Fruit fly (Drosophila melanogaster) whole organism: ENCODE data around the gene CG14687.

Experiments used
- CG8478 ChIP-seq: fragments of >200 bp; optimal IDR thresholded peaks from 2 replicates; lab custom pipeline; 2018; ENCODE audit warnings: inconsistent platforms
- Dll ChIP-seq: fragments of >200 bp; optimal IDR thresholded peaks from 2 replicates; lab custom pipeline; 2017
- EcR ChIP-seq, 2 experiments: fragments of >200 bp; optimal IDR thresholded peaks; 2 replicates each; lab custom pipeline; 2017; ENCODE audit warnings: missing biosample characterization in 2 of 2, missing genetic modification characterization in 2 of 2, missing genetic modification reagents in 2 of 2
- pan ChIP-seq: fragments of >200 bp; optimal IDR thresholded peaks from 2 replicates; lab custom pipeline; 2017
- psq ChIP-seq: fragments of >200 bp; optimal IDR thresholded peaks from 2 replicates; lab custom pipeline; 2017
- usp ChIP-seq: fragments of >200 bp; optimal IDR thresholded peaks from 2 replicates; lab custom pipeline; 2017; ENCODE audit warnings: missing biosample characterization, missing genetic modification characterization, mixed read lengths

CG14687 gene

dm6 chr3R:10777274-10777673, 15.4 kb upstream of the CG14687 start, which contains the start of the genes CG45076, CG45078 and fau:
CG45076 (minus strand) TSS chr3R:10777374.
CG45078 (minus strand) TSS chr3R:10777374.
fau (minus strand) TSS chr3R:10777374.
- TF ChIP-seq EcR (GFP tag; optimal IDR thresholded peaks at IDR 0.05; lab: Kevin White, UChicago), result no peak
- TF ChIP-seq pan, result no peak
- no peak for TF ChIP-seq Dll
- no peak for TF ChIP-seq psq
- TF ChIP-seq usp (GFP tag; lab: Kevin White, UChicago), result no peak
- TF ChIP-seq CG8478, result no peak

DNA sequence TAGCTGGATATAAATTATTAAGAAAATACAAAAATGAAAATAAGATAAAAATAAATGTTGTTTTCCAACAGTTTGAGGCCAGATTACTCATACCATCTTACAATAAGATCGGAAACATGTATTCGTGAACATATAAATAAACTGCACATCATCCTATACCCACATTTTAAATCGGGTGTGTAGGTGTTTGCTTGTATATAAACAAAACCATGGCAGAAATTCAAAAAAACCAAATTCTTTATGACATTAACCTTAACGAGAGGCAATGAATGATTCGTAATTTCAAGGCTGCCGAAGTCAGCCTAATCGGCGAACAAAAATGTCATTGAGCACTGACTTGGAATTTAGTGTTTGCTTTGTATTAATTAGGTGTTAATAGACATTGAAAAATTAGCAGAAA, 14.6 kb upstream of the CG14687 start:
- TF ChIP-seq EcR (GFP tag; optimal IDR thresholded peaks at IDR 0.05; lab: Kevin White, UChicago), result no peak
- no peak for TF ChIP-seq pan
- no peak for TF ChIP-seq psq
- no peak for TF ChIP-seq CG8478
- no peak for TF ChIP-seq usp (GFP tag; lab: Kevin White, UChicago)
- no peak for TF ChIP-seq Dll

DNA sequence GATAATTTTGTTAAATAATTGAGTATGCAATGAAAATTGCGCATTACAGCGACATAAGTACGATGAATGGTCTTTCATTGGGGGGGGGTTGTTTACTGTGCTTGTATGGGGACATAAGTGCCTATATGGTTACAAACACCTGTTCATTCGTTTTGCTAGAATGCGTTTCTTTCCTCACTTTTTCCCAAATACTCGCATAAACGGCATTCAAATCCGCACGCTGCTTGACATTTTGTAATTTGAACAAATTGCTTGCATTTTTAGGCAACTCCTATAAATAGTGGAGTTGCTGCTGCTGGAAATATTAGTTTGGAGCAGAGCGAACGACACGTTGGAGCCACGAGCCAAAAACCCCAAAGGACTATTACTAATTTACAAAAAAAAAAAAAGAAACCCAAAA, 13.4 kb upstream of the CG14687 start, which contains the start of gene Desi:
Gene Desi, plus strand, starts transcription at position 301 of the 400 bp plus-strand sequence.
- TF ChIP-seq EcR (GFP tag; optimal IDR thresholded peaks at IDR 0.05; lab: Kevin White, UChicago) (no peak), CG8478 (no peak), usp (GFP tag; lab: Kevin White, UChicago) (no peak), pan (no peak), psq (no peak), Dll (no peak)

dm6 chr3R:10780161-10780560, 12.5 kb upstream of the CG14687 start:
- TF ChIP-seq EcR (GFP tag; optimal IDR thresholded peaks at IDR 0.05; lab: Kevin White, UChicago), result no peak
- no peak for TF ChIP-seq Dll
- no peak for TF ChIP-seq psq
- no peak for TF ChIP-seq pan
- no peak for TF ChIP-seq CG8478
- TF ChIP-seq usp (GFP tag; lab: Kevin White, UChicago), result no peak

DNA sequence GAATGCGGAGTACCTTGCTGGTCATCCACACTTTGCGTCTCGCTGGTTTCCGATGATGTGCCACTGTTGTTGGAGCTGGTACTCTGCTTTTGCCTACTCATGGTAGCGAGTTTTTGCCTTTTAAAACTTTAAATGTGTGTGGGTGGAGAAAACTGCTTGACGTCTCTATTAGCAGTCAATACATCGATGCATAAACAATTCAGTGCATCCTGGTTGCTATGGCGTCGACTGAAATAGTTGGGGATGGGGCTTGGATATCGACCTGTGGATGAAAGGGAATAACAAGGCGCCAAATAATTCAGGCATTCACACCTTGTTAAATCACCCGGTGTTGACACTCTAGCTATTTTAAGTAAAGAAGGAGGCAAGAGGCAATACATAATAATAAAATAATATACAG, 10.5 kb upstream of the CG14687 start, which contains the start of gene CG42633:
Gene CG42633, minus strand, starts transcription at position 101 of the 400 bp plus-strand sequence.
- TF ChIP-seq usp (GFP tag; lab: Kevin White, UChicago), result no peak
- no peak for TF ChIP-seq psq
- TF ChIP-seq EcR (GFP tag; optimal IDR thresholded peaks at IDR 0.05; lab: Kevin White, UChicago), result no peak
- TF ChIP-seq Dll, result no peak
- no peak for TF ChIP-seq CG8478
- TF ChIP-seq pan, result no peak

DNA sequence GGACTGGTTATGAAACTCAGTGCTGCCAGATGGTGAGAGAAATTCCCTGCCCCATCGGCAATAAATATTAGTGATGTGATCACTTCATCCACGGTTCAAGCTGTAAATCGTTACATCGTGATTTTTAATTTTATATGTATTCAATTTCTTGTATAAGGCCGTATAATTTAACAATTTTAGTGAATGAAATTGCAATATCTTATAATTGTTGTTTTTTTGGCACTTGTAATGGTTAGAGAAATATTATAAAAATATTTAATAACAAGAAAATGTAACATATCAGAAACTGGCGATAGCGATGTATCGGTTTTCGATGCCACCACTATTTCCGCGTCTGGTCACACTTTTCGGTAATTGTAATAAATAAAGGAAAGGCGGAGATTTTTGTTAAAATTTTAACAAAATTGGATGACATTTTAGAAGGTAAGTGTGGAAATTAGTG, 8.6 kb upstream of the CG14687 start, which contains the start of the genes mRpL37 and Rbp1:
Gene mRpL37, minus strand, starts transcription at position 35 of the 442 bp plus-strand sequence.
Gene Rbp1, plus strand, starts transcription at position 326 of the 442 bp plus-strand sequence.
- TF ChIP-seq pan (no peak), usp (GFP tag; lab: Kevin White, UChicago) (no peak), Dll (no peak), psq (no peak), EcR (GFP tag; optimal IDR thresholded peaks at IDR 0.05; lab: Kevin White, UChicago) (no peak), CG8478 (no peak)

DNA sequence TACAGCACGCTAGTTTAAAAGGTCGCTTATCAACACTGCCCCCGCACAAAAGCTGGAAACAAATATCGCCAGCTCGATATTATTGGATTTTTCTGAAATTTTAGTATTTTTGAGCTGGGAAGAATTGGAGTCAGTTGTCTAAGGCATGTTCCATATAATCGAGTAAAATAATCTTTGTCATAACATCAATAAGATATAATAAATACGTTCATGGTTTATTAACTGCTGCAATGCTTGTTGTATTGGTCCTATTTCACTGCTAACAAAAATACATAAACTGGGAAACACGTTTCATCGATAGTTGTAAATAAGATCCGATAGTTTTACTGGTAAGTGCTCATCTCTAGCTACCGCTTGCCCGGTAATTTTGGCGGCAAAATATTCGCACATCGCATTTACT, 4.5 kb upstream of the CG14687 start, which contains the start of the genes Art1 and Mcm5:
Gene Art1, minus strand, starts transcription at position 41 of the 400 bp plus-strand sequence.
Gene Mcm5, plus strand, starts transcription at position 339 of the 400 bp plus-strand sequence.
- TF ChIP-seq usp (GFP tag; lab: Kevin White, UChicago), result no peak
- TF ChIP-seq pan, result no peak
- TF ChIP-seq Dll, result no peak
- TF ChIP-seq EcR (GFP tag; optimal IDR thresholded peaks at IDR 0.05; lab: Kevin White, UChicago), result no peak
- TF ChIP-seq CG8478, result no peak
- TF ChIP-seq psq, result no peak

- TF ChIP-seq pan (no peak), psq (no peak), usp (GFP tag; lab: Kevin White, UChicago) (no peak), EcR (GFP tag; optimal IDR thresholded peaks at IDR 0.05; lab: Kevin White, UChicago) (no peak), Dll (no peak), CG8478 (no peak)
These were observed 11.2 kb downstream of the CG14687 start, which contains the start of gene CG14692 for dm6 chr3R:10803855-10804254. CG14692 (minus strand) TSS chr3R:10803955.

dm6 chr3R:10815032-10815431, 22.3 kb downstream of the CG14687 start, which contains the start of the genes CG14693 and TTLL15:
CG14693 (minus strand) TSS chr3R:10815047.
TTLL15 (plus strand) TSS chr3R:10815288.
- no peak for TF ChIP-seq pan
- TF ChIP-seq usp (GFP tag; lab: Kevin White, UChicago), result no peak
- TF ChIP-seq Dll, result no peak
- no peak for TF ChIP-seq psq
- no peak for TF ChIP-seq CG8478
- no peak for TF ChIP-seq EcR (GFP tag; optimal IDR thresholded peaks at IDR 0.05; lab: Kevin White, UChicago)

- TF ChIP-seq psq (no peak), Dll (peak; percentile 84), pan (no peak), EcR (GFP tag; optimal IDR thresholded peaks at IDR 0.05; lab: Kevin White, UChicago) (no peak)
These were observed 34.3 kb downstream of the CG14687 start, which contains the start of gene Cad86C for dm6 chr3R:10826796-10827524. Cad86C (plus strand) TSS chr3R:10827079.

- no peak for TF ChIP-seq psq
- TF ChIP-seq Dll, result no peak
These were observed 36.0 kb downstream of the CG14687 start for dm6 chr3R:10828688-10829087.

- TF ChIP-seq EcR (GFP tag; optimal IDR thresholded peaks at IDR 0.05; lab: Kevin White, UChicago) (no peak), CG8478 (no peak), Dll (no peak), pan (no peak), usp (GFP tag; lab: Kevin White, UChicago) (no peak), psq (no peak)
These were observed 37.0 kb downstream of the CG14687 start for dm6 chr3R:10829746-10830145.

DNA sequence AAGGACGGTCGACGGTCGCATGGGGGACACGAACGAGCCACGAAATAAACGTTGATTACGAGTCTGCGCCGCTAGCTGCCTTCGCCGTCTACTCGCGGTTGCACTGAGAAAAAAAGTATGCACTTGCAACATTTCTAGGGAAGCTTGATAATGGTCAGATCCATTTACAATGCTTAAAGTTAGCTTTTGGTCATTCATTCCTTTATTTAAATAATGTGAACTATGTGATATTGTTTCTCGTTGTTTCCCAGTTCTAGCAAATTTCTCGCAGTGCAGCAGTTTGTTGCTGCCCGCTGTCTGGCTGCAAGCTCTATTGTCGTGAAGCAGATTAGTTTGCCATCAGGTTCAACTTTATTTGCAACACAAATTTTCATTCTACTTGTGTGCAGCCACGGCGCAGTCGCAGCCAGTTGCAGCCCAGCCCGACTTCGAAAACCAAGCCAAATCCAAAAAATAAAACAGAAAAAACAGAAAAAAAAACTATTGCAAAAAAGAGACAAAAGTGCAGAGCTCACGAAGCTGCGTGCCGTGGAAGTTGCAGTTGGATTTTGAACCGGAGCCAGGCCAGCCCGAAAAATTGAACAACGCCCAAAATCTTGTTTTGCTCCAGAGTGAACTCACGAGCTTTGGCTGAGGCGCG, 39.9 kb downstream of the CG14687 start:
- TF ChIP-seq pan (no peak), EcR (GFP tag; optimal IDR thresholded peaks at IDR 0.05; lab: Kevin White, UChicago) (no peak), CG8478 (no peak), Dll (no peak), usp (GFP tag; lab: Kevin White, UChicago) (no peak), psq (no peak)
